Worm (Caenorhabditis elegans): Measurements from ENCODE around the gene Y49G5A.1.

ce11 chrV:5252016-5252415 lies 35.2 kb downstream of the Y49G5A.1 start, which contains the start of gene srt-68:
- TF ChIP-seq egl-27 (tag; optimal IDR thresholded peaks at IDR 0.05) (no peak), unc-39 (tag; optimal IDR thresholded peaks at IDR 0.05) (no peak), mdl-1 (tag; optimal IDR thresholded peaks at IDR 0.05) (no peak), nfya-1 (tag; optimal IDR thresholded peaks at IDR 0.05; ENCODE audit: insufficient read depth) (no peak), aly-2 (tag; optimal IDR thresholded peaks at IDR 0.05) (no peak)

All from whole organism, L3 larva.